Fruit fly (Drosophila melanogaster) whole organism, embryonic: Measurements from ENCODE around the gene CG3841.
A peak's percentile ranks its signal among the peaks of the same experiment; 100 is the strongest.

ENCODE experiments used
- Ada2b ChIP-seq: fragments of 200-800 bp; sonication (Bioruptor generic); IDR thresholded peaks from 2 replicates; pipeline ENCODE4 v1.3.6; 2022; ENCODE audit warnings: missing biosample characterization, missing genetic modification characterization
- CG10147 ChIP-seq: fragments of 200-800 bp; sonication (Bioruptor generic); optimal IDR thresholded peaks from 2 replicates; lab custom pipeline; 2019; ENCODE audit warnings: missing biosample characterization, mild to moderate bottlenecking, missing genetic modification characterization, moderate library complexity
- CG11504 ChIP-seq: fragments of 200-800 bp; sonication (Bioruptor generic); optimal IDR thresholded peaks from 3 replicates; lab custom pipeline; 2019; ENCODE audit warnings: missing biosample characterization, mild to moderate bottlenecking, missing genetic modification characterization, moderate library complexity
- CG12659 ChIP-seq: fragments of 200-800 bp; sonication (Bioruptor generic); optimal IDR thresholded peaks from 3 replicates; lab custom pipeline; 2017; ENCODE audit warnings: mild to moderate bottlenecking, missing biosample characterization, missing genetic modification reagents, missing genetic modification characterization
- CG13296 ChIP-seq: fragments of 200-800 bp; sonication (Bioruptor generic); optimal IDR thresholded peaks from 3 replicates; lab custom pipeline; 2018; ENCODE audit warnings: missing biosample characterization, mild to moderate bottlenecking, missing genetic modification characterization
- CG13894 ChIP-seq: fragments of 200-800 bp; sonication (Bioruptor generic); optimal IDR thresholded peaks from 3 replicates; lab custom pipeline; 2018; ENCODE audit warnings: missing biosample characterization, mild to moderate bottlenecking, missing genetic modification characterization, moderate library complexity
- CG14014 ChIP-seq: fragments of 200-800 bp; sonication (Bioruptor generic); IDR thresholded peaks from 2 replicates; pipeline ENCODE4 v1.3.6; 2022; ENCODE audit warnings: missing biosample characterization, missing genetic modification characterization
- CG14710 ChIP-seq: fragments of 200-800 bp; sonication (Bioruptor generic); optimal IDR thresholded peaks from 3 replicates; lab custom pipeline; 2019; ENCODE audit warnings: missing biosample characterization, mild to moderate bottlenecking, missing genetic modification characterization, moderate library complexity
- CG17361 ChIP-seq: fragments of 200-800 bp; sonication (Bioruptor generic); IDR thresholded peaks from 3 replicates; pipeline ENCODE4 v1.3.6; 2022; ENCODE audit warnings: missing biosample characterization, missing genetic modification characterization
- CG18599 ChIP-seq: fragments of 200-800 bp; sonication (Bioruptor generic); optimal IDR thresholded peaks from 3 replicates; lab custom pipeline; 2017; ENCODE audit warnings: missing biosample characterization, missing genetic modification characterization, mild to moderate bottlenecking, moderate library complexity, missing genetic modification reagents
- CG18619 ChIP-seq: fragments of 200-800 bp; sonication (Bioruptor generic); optimal IDR thresholded peaks from 3 replicates; lab custom pipeline; 2017; ENCODE audit warnings: missing biosample characterization, mild to moderate bottlenecking, missing genetic modification characterization
- CG2120 ChIP-seq: fragments of 200-800 bp; sonication (Bioruptor generic); optimal IDR thresholded peaks from 3 replicates; lab custom pipeline; 2016; ENCODE audit warnings: missing biosample characterization, missing genetic modification characterization
- CG2678 ChIP-seq: fragments of 200-800 bp; sonication (Bioruptor generic); optimal IDR thresholded peaks from 3 replicates; lab custom pipeline; 2019; ENCODE audit warnings: missing biosample characterization, mild to moderate bottlenecking, missing genetic modification characterization, moderate library complexity
- CG2712 ChIP-seq: fragments of 200-800 bp; optimal IDR thresholded peaks from 3 replicates; lab custom pipeline; 2019; ENCODE audit warnings: missing biosample characterization, mild to moderate bottlenecking, missing genetic modification characterization, moderate library complexity
- CG42726 ChIP-seq: fragments of 200-800 bp; sonication (Bioruptor generic); IDR thresholded peaks from 2 replicates; pipeline ENCODE4 v1.3.6; 2022; ENCODE audit warnings: missing biosample characterization, missing genetic modification characterization; ENCODE audit not compliant: partially characterized antibody
- CG7556 ChIP-seq: fragments of 200-800 bp; sonication (Bioruptor generic); optimal IDR thresholded peaks from 2 replicates; lab custom pipeline; 2017; ENCODE audit warnings: missing biosample characterization, mild to moderate bottlenecking, missing genetic modification characterization
- CG7839 ChIP-seq: fragments of 200-800 bp; sonication (Bioruptor generic); optimal IDR thresholded peaks from 3 replicates; lab custom pipeline; 2018; ENCODE audit warnings: missing biosample characterization, mild to moderate bottlenecking, missing genetic modification characterization, moderate library complexity
- CG8281 ChIP-seq: fragments of 200-800 bp; sonication (Bioruptor generic); optimal IDR thresholded peaks from 2 replicates; lab custom pipeline; 2018; ENCODE audit warnings: missing biosample characterization, mild to moderate bottlenecking, missing genetic modification characterization, moderate library complexity
- CG8290 ChIP-seq, 3 experiments: fragments of 200-800 bp; sonication (Bioruptor generic); optimal IDR thresholded peaks; 2 replicates each; lab custom pipeline; 2016 to 2019; ENCODE audit warnings: missing biosample characterization in 3 of 3, missing genetic modification characterization in 3 of 3, mild to moderate bottlenecking in 2 of 3, moderate library complexity in 1 of 3
- CG9215 ChIP-seq: fragments of 200-800 bp; sonication (Bioruptor generic); IDR thresholded peaks from 2 replicates; pipeline ENCODE4 v1.3.6; 2022; ENCODE audit warnings: missing biosample characterization, missing genetic modification characterization
- CG9817 ChIP-seq: fragments of 200-800 bp; sonication (Bioruptor generic); optimal IDR thresholded peaks from 2 replicates; lab custom pipeline; 2018; ENCODE audit warnings: missing biosample characterization, mild to moderate bottlenecking, missing genetic modification characterization, moderate library complexity
- CG9932 ChIP-seq: fragments of 200-800 bp; sonication (Bioruptor generic); IDR thresholded peaks from 2 replicates; pipeline ENCODE4 v1.3.6; 2022; ENCODE audit warnings: missing biosample characterization, missing genetic modification characterization
- Deaf1 ChIP-seq: fragments of 200-800 bp; optimal IDR thresholded peaks from 3 replicates; lab custom pipeline; 2019; ENCODE audit warnings: missing biosample characterization, mild to moderate bottlenecking, missing genetic modification characterization, moderate library complexity
- Dip3 ChIP-seq: fragments of 200-800 bp; sonication (Bioruptor generic); optimal IDR thresholded peaks from 3 replicates; lab custom pipeline; 2016; ENCODE audit warnings: missing biosample characterization, missing genetic modification characterization
- Fer1 ChIP-seq: fragments of 200-800 bp; sonication (Bioruptor generic); optimal IDR thresholded peaks from 2 replicates; lab custom pipeline; 2017; ENCODE audit warnings: missing biosample characterization, mild to moderate bottlenecking, missing genetic modification characterization
- Hmr ChIP-seq: fragments of 200-800 bp; sonication (Bioruptor generic); optimal IDR thresholded peaks from 3 replicates; lab custom pipeline; 2017; ENCODE audit warnings: mild to moderate bottlenecking, missing biosample characterization, missing genetic modification reagents, missing genetic modification characterization
- Hr51 ChIP-seq, 2 experiments: fragments of 200-800 bp; sonication (Bioruptor generic); optimal IDR thresholded peaks; 2 replicates in 1 of 2; 3 replicates in 1 of 2; lab custom pipeline; 2016 to 2018; ENCODE audit warnings: missing biosample characterization in 2 of 2, missing genetic modification characterization in 2 of 2, mild to moderate bottlenecking in 1 of 2, moderate library complexity in 1 of 2
- Max ChIP-seq: fragments of 200-800 bp; sonication (Bioruptor generic); optimal IDR thresholded peaks from 2 replicates; lab custom pipeline; 2016; ENCODE audit warnings: missing biosample characterization, mild to moderate bottlenecking, missing genetic modification characterization
- abd-A ChIP-seq: fragments of 200-800 bp; sonication (Bioruptor generic); optimal IDR thresholded peaks from 3 replicates; lab custom pipeline; 2019; ENCODE audit warnings: missing biosample characterization, mild to moderate bottlenecking, missing genetic modification characterization, moderate library complexity
- bcd ChIP-seq: fragments of 200-800 bp; sonication (Bioruptor generic); optimal IDR thresholded peaks from 2 replicates; lab custom pipeline; 2017; ENCODE audit warnings: missing biosample characterization, mild to moderate bottlenecking, missing genetic modification characterization
- bsh ChIP-seq, 2 experiments: fragments of 200-800 bp; sonication (Bioruptor generic); optimal IDR thresholded peaks; 2 replicates each; lab custom pipeline; 2017 to 2018; ENCODE audit warnings: mild to moderate bottlenecking in 2 of 2, missing biosample characterization in 2 of 2, missing genetic modification characterization in 2 of 2, moderate library complexity in 1 of 2
- chn ChIP-seq: fragments of 200-800 bp; sonication (Bioruptor generic); optimal IDR thresholded peaks from 2 replicates; lab custom pipeline; 2016; ENCODE audit warnings: missing biosample characterization, missing genetic modification characterization
- dmrt99B ChIP-seq: fragments of 200-800 bp; sonication (Bioruptor generic); optimal IDR thresholded peaks from 2 replicates; lab custom pipeline; 2018; ENCODE audit warnings: missing biosample characterization, mild to moderate bottlenecking, missing genetic modification characterization, moderate library complexity
- dpn ChIP-seq, 2 experiments: fragments of 200-800 bp; sonication (Bioruptor generic); optimal IDR thresholded peaks; 3 replicates each; lab custom pipeline; 2016; ENCODE audit warnings: missing biosample characterization in 2 of 2, missing genetic modification characterization in 2 of 2
- dysf ChIP-seq: fragments of 200-800 bp; sonication (Bioruptor generic); IDR thresholded peaks from 3 replicates; pipeline ENCODE4 v1.3.6; 2022; ENCODE audit warnings: missing biosample characterization, missing genetic modification characterization
- esg ChIP-seq: fragments of 200-800 bp; sonication (Bioruptor generic); conservative IDR thresholded peaks from 2 replicates; pipeline ENCODE4 v1.3.6; 2022; ENCODE audit warnings: missing biosample characterization, missing genetic modification characterization
- ewg ChIP-seq: fragments of 200-800 bp; sonication (Bioruptor generic); optimal IDR thresholded peaks from 3 replicates; lab custom pipeline; 2017; ENCODE audit warnings: mild to moderate bottlenecking, missing biosample characterization, missing genetic modification reagents, missing genetic modification characterization
- fd96Cb ChIP-seq: fragments of 200-800 bp; sonication (Bioruptor generic); optimal IDR thresholded peaks from 2 replicates; lab custom pipeline; 2018; ENCODE audit warnings: missing biosample characterization, mild to moderate bottlenecking, missing genetic modification characterization, moderate library complexity
- fu2 ChIP-seq: fragments of 200-800 bp; sonication (Bioruptor generic); optimal IDR thresholded peaks from 2 replicates; lab custom pipeline; 2016; ENCODE audit warnings: missing biosample characterization, missing genetic modification characterization
- hkb ChIP-seq, 2 experiments: fragments of 200-800 bp in 1 of 2; fragments of >200 bp in 1 of 2; sonication (Bioruptor generic) in 1 of 2; IDR thresholded peaks in 1 of 2; optimal IDR thresholded peaks in 1 of 2; 2 replicates each; pipeline versions ENCODE4 v1.3.6 to Lab custom; 2017 to 2022; ENCODE audit warnings: missing biosample characterization in 1 of 2, missing genetic modification characterization in 1 of 2
- lab ChIP-seq: fragments of 200-800 bp; sonication (Bioruptor generic); optimal IDR thresholded peaks from 3 replicates; lab custom pipeline; 2017; ENCODE audit warnings: missing biosample characterization, missing genetic modification characterization, mild to moderate bottlenecking, moderate library complexity, missing genetic modification reagents
- lov ChIP-seq, 2 experiments: fragments of 200-800 bp in 1 of 2; fragments of >200 bp in 1 of 2; sonication (Bioruptor generic) in 1 of 2; IDR thresholded peaks in 1 of 2; optimal IDR thresholded peaks in 1 of 2; 2 replicates in 1 of 2; 3 replicates in 1 of 2; pipeline versions ENCODE4 v1.3.6 to Lab custom; 2017 to 2022; ENCODE audit warnings: missing biosample characterization in 1 of 2, missing genetic modification characterization in 1 of 2
- mam ChIP-seq: fragments of 200-800 bp; sonication (Bioruptor generic); optimal IDR thresholded peaks from 3 replicates; lab custom pipeline; 2016; ENCODE audit warnings: missing biosample characterization, missing genetic modification characterization
- onecut ChIP-seq: fragments of 200-800 bp; sonication (Bioruptor generic); IDR thresholded peaks from 2 replicates; pipeline ENCODE4 v1.3.6; 2022; ENCODE audit warnings: missing biosample characterization, missing genetic modification characterization
- row ChIP-seq: fragments of 200-800 bp; sonication (Bioruptor generic); IDR thresholded peaks from 3 replicates; pipeline ENCODE4 v1.3.6; 2022; ENCODE audit warnings: missing biosample characterization, missing genetic modification characterization
- sob ChIP-seq: fragments of 200-800 bp; sonication (Bioruptor generic); IDR thresholded peaks from 2 replicates; pipeline ENCODE4 v1.3.6; 2022; ENCODE audit warnings: missing biosample characterization, missing genetic modification characterization
- sug ChIP-seq: fragments of 200-800 bp; optimal IDR thresholded peaks from 2 replicates; lab custom pipeline; 2019; ENCODE audit warnings: missing biosample characterization, mild to moderate bottlenecking, missing genetic modification characterization, moderate library complexity
- vfl ChIP-seq: fragments of 200-800 bp; sonication (Bioruptor generic); optimal IDR thresholded peaks from 2 replicates; lab custom pipeline; 2016; ENCODE audit warnings: missing biosample characterization, missing genetic modification characterization

CG3841 gene

DNA sequence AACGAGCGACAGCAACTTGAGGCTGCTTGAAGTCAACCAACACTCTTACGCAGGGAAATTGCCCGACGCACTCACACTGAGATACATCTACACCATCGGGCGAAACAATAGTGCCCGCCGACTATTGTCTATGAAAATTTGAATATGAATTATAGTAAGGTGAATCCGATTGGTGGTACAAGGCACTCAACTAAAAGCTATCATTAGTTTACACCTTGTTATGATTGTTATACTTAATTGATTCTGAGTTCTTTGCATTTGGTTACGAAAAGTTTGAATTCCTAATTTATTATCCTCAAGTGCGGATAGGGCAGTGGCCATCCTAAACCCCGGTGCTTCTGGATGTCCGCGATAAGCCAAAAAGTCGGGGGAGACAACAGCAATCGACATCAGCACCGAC is 26.6 kb upstream of the CG3841 start:
- TF ChIP-seq CG2678 (tag; lab: Kevin White, UChicago) (peak; percentile 29), Fer1 (GFP tag; lab: Kevin White, UChicago) (peak; percentile 36), Max (no peak), onecut (GFP tag; lab: Robert Waterston, UW) (no peak), CG9932 (GFP tag; lab: Robert Waterston, UW) (peak; percentile 51), CG18599 (GFP tag; lab: Kevin White, UChicago) (peak; percentile 60), row (GFP tag; lab: Robert Waterston, UW) (peak; percentile 22; the same call in 1 of the 3 replicates), sug (tag; lab: Kevin White, UChicago) (no peak), dysf (GFP tag; lab: Robert Waterston, UW) (peak; percentile 33; the same call in 1 of the 3 replicates), lab (peak; percentile 35), Hr51 (GFP tag; optimal IDR thresholded peaks at IDR 0.05; lab: Kevin White, UChicago) (peak in 1 of 2 experiments; percentile 1), CG12659 (GFP tag; lab: Kevin White, UChicago) (no peak), CG7556 (GFP tag; lab: Kevin White, UChicago) (peak; percentile 17), CG2120 (GFP tag; lab: Kevin White, UChicago) (peak; percentile 7), abd-A (peak; percentile 29), CG11504 (peak; percentile 19), lov (optimal IDR thresholded peaks at IDR 0.05; lab: Kevin White, UChicago) (no peak), lov (GFP tag; IDR thresholded peaks at IDR 0.05; lab: Robert Waterston, UW) (0 out of 3 replicates have a peak, but pooled peaks have one; percentile 20), CG13296 (GFP tag; lab: Kevin White, UChicago) (no peak), sob (GFP tag; lab: Robert Waterston, UW) (no peak), Hmr (GFP tag; lab: Kevin White, UChicago) (peak; percentile 26), fu2 (no peak), CG8290 (GFP tag; optimal IDR thresholded peaks at IDR 0.05; lab: Kevin White, UChicago) (no peak), CG8290 (tag; optimal IDR thresholded peaks at IDR 0.05; lab: Kevin White, UChicago) (peak in 1 of 2 experiments; percentile 41), chn (GFP tag; lab: Kevin White, UChicago) (no peak), CG14014 (GFP tag; lab: Robert Waterston, UW) (no peak), mam (GFP tag; lab: Kevin White, UChicago) (no peak), CG42726 (GFP tag; lab: Robert Waterston, UW) (no peak), Dip3 (GFP tag; lab: Kevin White, UChicago) (peak; percentile 4), CG7839 (tag; lab: Kevin White, UChicago) (peak; percentile 10), fd96Cb (no peak), vfl (GFP tag; lab: Kevin White, UChicago) (no peak), ewg (GFP tag; lab: Kevin White, UChicago) (no peak), CG9215 (GFP tag; lab: Robert Waterston, UW) (0 out of 2 replicates have a peak, but pooled peaks have one; percentile 16), bsh (GFP tag; optimal IDR thresholded peaks at IDR 0.05; lab: Kevin White, UChicago) (no peak), dmrt99B (tag; lab: Kevin White, UChicago) (peak; percentile 8), CG13894 (tag; lab: Kevin White, UChicago) (peak; percentile 11)

DNA sequence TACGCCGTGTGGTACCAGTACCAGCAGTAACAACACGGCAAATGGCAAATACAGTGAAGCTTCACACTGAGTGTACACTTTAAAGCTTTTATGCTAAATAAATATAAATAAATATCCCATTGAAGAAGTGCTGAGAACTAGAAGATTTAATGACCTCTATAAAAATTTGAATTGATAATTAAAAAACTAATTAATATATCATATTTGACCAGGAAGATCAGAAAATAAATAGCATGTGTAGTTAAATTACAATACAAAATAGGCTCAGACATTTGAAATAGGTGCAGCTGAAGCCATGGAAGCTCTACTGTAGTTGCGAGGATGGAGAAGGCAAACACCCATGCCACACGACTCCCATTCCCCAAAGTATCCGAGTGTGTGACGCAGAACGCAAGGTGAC is 24.7 kb upstream of the CG3841 start:
- peak; percentile 52 for TF ChIP-seq CG9932 (GFP tag; lab: Robert Waterston, UW)
- TF ChIP-seq dpn (GFP tag; optimal IDR thresholded peaks at IDR 0.05; lab: Kevin White, UChicago) = peak in 1 of 2 experiments; percentile 32
- peak; percentile 32 for TF ChIP-seq CG18619 (GFP tag; lab: Kevin White, UChicago)
- peak; percentile 57 for TF ChIP-seq CG9817
- peak; percentile 35; the same call in 1 of the 2 replicates for TF ChIP-seq Ada2b (GFP tag; lab: Robert Waterston, UW)
- TF ChIP-seq CG17361 (GFP tag; lab: Robert Waterston, UW) = peak; percentile 64
- peak; percentile 50 for TF ChIP-seq bcd (GFP tag; lab: Kevin White, UChicago)
- peak; percentile 31 for TF ChIP-seq CG10147 (GFP tag; lab: Kevin White, UChicago)
- TF ChIP-seq Deaf1 (tag; lab: Kevin White, UChicago) = peak; percentile 18
- peak; percentile 74 for TF ChIP-seq dmrt99B (tag; lab: Kevin White, UChicago)
- TF ChIP-seq CG14710 (tag; lab: Kevin White, UChicago) = no peak
- peak; percentile 54 for TF ChIP-seq CG2712 (tag; lab: Kevin White, UChicago)
- TF ChIP-seq hkb (optimal IDR thresholded peaks at IDR 0.05; lab: Kevin White, UChicago) = no peak
- TF ChIP-seq hkb (GFP tag; IDR thresholded peaks at IDR 0.05; lab: Robert Waterston, UW) = peak; percentile 33; the same call in 1 of the 2 replicates
- TF ChIP-seq esg = 0 out of 2 replicates have a peak, but pooled peaks have one; percentile 24
- TF ChIP-seq CG8281 (tag; lab: Kevin White, UChicago) = no peak
